Fruit fly (Drosophila melanogaster) whole organism, adult: ENCODE results near the gene Dup99B.

Source experiments
- CG11617 ChIP-seq: fragments of 200-800 bp; sonication (Bioruptor generic); optimal IDR thresholded peaks from 2 replicates; lab custom pipeline; 2017; ENCODE audit warnings: mild to moderate bottlenecking, missing biosample characterization, missing genetic modification reagents, missing genetic modification characterization
- CG12768 ChIP-seq: fragments of 200-800 bp; sonication (Bioruptor generic); optimal IDR thresholded peaks from 2 replicates; lab custom pipeline; 2017; ENCODE audit warnings: missing biosample characterization, missing genetic modification characterization, mild to moderate bottlenecking, moderate library complexity, missing genetic modification reagents
- Hr96 ChIP-seq: fragments of 200-800 bp; sonication (Bioruptor generic); optimal IDR thresholded peaks from 2 replicates; lab custom pipeline; 2016; ENCODE audit warnings: missing biosample characterization, missing genetic modification characterization
- ovo ChIP-seq: fragments of 200-800 bp; sonication (Bioruptor generic); optimal IDR thresholded peaks from 2 replicates; lab custom pipeline; 2016; ENCODE audit warnings: missing biosample characterization, missing genetic modification characterization

- no peak for TF ChIP-seq CG11617 (GFP tag; lab: Kevin White, UChicago)
- TF ChIP-seq ovo = no peak
- no peak for TF ChIP-seq CG12768 (GFP tag; lab: Kevin White, UChicago)
- no peak for TF ChIP-seq Hr96 (GFP tag; lab: Kevin White, UChicago)
These were observed 28.5 kb downstream of the Dup99B start for dm6 chr3R:29686698-29687097.
